Fruit fly (Drosophila melanogaster) whole organism, embryonic: Measurements from ENCODE around the gene CG31204.

Source experiments
- Bgb ChIP-seq: fragments of 200-800 bp; sonication (Bioruptor generic); IDR thresholded peaks from 2 replicates; pipeline ENCODE4 v1.3.6; 2022; ENCODE audit warnings: missing biosample characterization, missing genetic modification characterization; ENCODE audit not compliant: partially characterized antibody
- CG10147 ChIP-seq: fragments of 200-800 bp; sonication (Bioruptor generic); optimal IDR thresholded peaks from 2 replicates; lab custom pipeline; 2019; ENCODE audit warnings: missing biosample characterization, mild to moderate bottlenecking, missing genetic modification characterization, moderate library complexity
- CG11456 ChIP-seq: fragments of 200-800 bp; sonication (Bioruptor generic); IDR thresholded peaks from 3 replicates; pipeline ENCODE4 v1.3.6; 2022; ENCODE audit warnings: missing biosample characterization, missing genetic modification characterization
- CG12155 ChIP-seq: fragments of 200-800 bp; sonication (Bioruptor generic); optimal IDR thresholded peaks from 3 replicates; lab custom pipeline; 2016; ENCODE audit warnings: missing biosample characterization, missing genetic modification characterization
- CG12299 ChIP-seq: fragments of 200-800 bp; sonication (Bioruptor generic); optimal IDR thresholded peaks from 2 replicates; lab custom pipeline; 2018; ENCODE audit warnings: missing biosample characterization, mild to moderate bottlenecking, missing genetic modification characterization
- CG1233 ChIP-seq: fragments of 200-800 bp; sonication (Bioruptor generic); optimal IDR thresholded peaks from 4 replicates; lab custom pipeline; 2018; ENCODE audit warnings: missing biosample characterization, mild to moderate bottlenecking, missing genetic modification characterization
- CG12659 ChIP-seq: fragments of 200-800 bp; sonication (Bioruptor generic); optimal IDR thresholded peaks from 3 replicates; lab custom pipeline; 2017; ENCODE audit warnings: mild to moderate bottlenecking, missing biosample characterization, missing genetic modification reagents, missing genetic modification characterization
- CG12744 ChIP-seq: fragments of 200-800 bp; sonication (Bioruptor generic); optimal IDR thresholded peaks from 2 replicates; lab custom pipeline; 2016; ENCODE audit warnings: missing biosample characterization, missing genetic modification characterization
- CG15269 ChIP-seq: fragments of 200-800 bp; sonication (Bioruptor generic); optimal IDR thresholded peaks from 2 replicates; lab custom pipeline; 2018; ENCODE audit warnings: missing biosample characterization, mild to moderate bottlenecking, missing genetic modification characterization, moderate library complexity
- CG1832 ChIP-seq: fragments of 200-800 bp; sonication (Bioruptor generic); optimal IDR thresholded peaks from 2 replicates; lab custom pipeline; 2017; ENCODE audit warnings: missing biosample characterization, mild to moderate bottlenecking, missing genetic modification characterization, inconsistent platforms
- CG2202 ChIP-seq: fragments of 200-800 bp; sonication (Bioruptor generic); optimal IDR thresholded peaks from 2 replicates; lab custom pipeline; 2018; ENCODE audit warnings: missing biosample characterization, mild to moderate bottlenecking, missing genetic modification characterization
- CG34422 ChIP-seq: fragments of 200-800 bp; sonication (Bioruptor generic); IDR thresholded peaks from 3 replicates; pipeline ENCODE4 v1.3.6; 2022; ENCODE audit warnings: missing biosample characterization, missing genetic modification characterization
- CG4617 ChIP-seq: fragments of 200-800 bp; sonication (Bioruptor generic); optimal IDR thresholded peaks from 3 replicates; lab custom pipeline; 2016; ENCODE audit warnings: missing biosample characterization, missing genetic modification characterization, borderline replicate concordance
- CG6272 ChIP-seq: fragments of 200-800 bp; sonication (Bioruptor generic); IDR thresholded peaks from 2 replicates; pipeline ENCODE4 v1.3.6; 2022; ENCODE audit warnings: missing biosample characterization, missing genetic modification characterization
- CG7786 ChIP-seq: fragments of 200-800 bp; sonication (Bioruptor generic); optimal IDR thresholded peaks from 2 replicates; lab custom pipeline; 2016; ENCODE audit warnings: missing biosample characterization, missing genetic modification characterization
- CG7928 ChIP-seq: fragments of 200-800 bp; sonication (Bioruptor generic); optimal IDR thresholded peaks from 2 replicates; lab custom pipeline; 2017; ENCODE audit warnings: missing biosample characterization, mild to moderate bottlenecking, missing genetic modification characterization
- CG9437 ChIP-seq: fragments of 200-800 bp; sonication (Bioruptor generic); optimal IDR thresholded peaks from 2 replicates; lab custom pipeline; 2018; ENCODE audit warnings: missing biosample characterization, mild to moderate bottlenecking, missing genetic modification characterization
- Dek ChIP-seq: fragments of 200-800 bp; sonication (Bioruptor generic); optimal IDR thresholded peaks from 3 replicates; lab custom pipeline; 2019; ENCODE audit warnings: missing biosample characterization, mild to moderate bottlenecking, missing genetic modification characterization, moderate library complexity
- HHEX ChIP-seq: fragments of 200-800 bp; sonication (Bioruptor generic); optimal IDR thresholded peaks from 3 replicates; lab custom pipeline; 2017; ENCODE audit warnings: missing biosample characterization, mild to moderate bottlenecking, missing genetic modification characterization, missing genetic modification reagents
- HLHmδ ChIP-seq: fragments of 200-800 bp; sonication (Bioruptor generic); optimal IDR thresholded peaks from 2 replicates; lab custom pipeline; 2018; ENCODE audit warnings: missing biosample characterization, mild to moderate bottlenecking, missing genetic modification characterization, moderate library complexity
- HmgD ChIP-seq: fragments of 200-800 bp; sonication (Bioruptor generic); optimal IDR thresholded peaks from 3 replicates; lab custom pipeline; 2016; ENCODE audit warnings: missing biosample characterization, missing genetic modification characterization
- Hr51 ChIP-seq, 2 experiments: fragments of 200-800 bp; sonication (Bioruptor generic); optimal IDR thresholded peaks; 2 replicates in 1 of 2; 3 replicates in 1 of 2; lab custom pipeline; 2016 to 2018; ENCODE audit warnings: missing biosample characterization in 2 of 2, missing genetic modification characterization in 2 of 2, mild to moderate bottlenecking in 1 of 2, moderate library complexity in 1 of 2
- MBD-R2 ChIP-seq: fragments of 200-800 bp; sonication (Bioruptor generic); IDR thresholded peaks from 2 replicates; pipeline ENCODE4 v1.3.6; 2022; ENCODE audit warnings: missing biosample characterization, missing genetic modification characterization
- MTF-1 ChIP-seq: fragments of 200-800 bp; sonication (Bioruptor generic); optimal IDR thresholded peaks from 2 replicates; lab custom pipeline; 2018; ENCODE audit warnings: missing biosample characterization, mild to moderate bottlenecking, missing genetic modification characterization, borderline replicate concordance
- NFAT ChIP-seq: fragments of 200-800 bp; sonication (Bioruptor generic); IDR thresholded peaks from 2 replicates; pipeline ENCODE4 v1.3.6; 2022; ENCODE audit warnings: missing biosample characterization, missing genetic modification characterization
- PHDP ChIP-seq: fragments of 200-800 bp; sonication (Bioruptor generic); optimal IDR thresholded peaks from 3 replicates; lab custom pipeline; 2018; ENCODE audit warnings: missing biosample characterization, mild to moderate bottlenecking, missing genetic modification characterization, moderate library complexity
- Rfx ChIP-seq: fragments of 200-800 bp; sonication (Bioruptor generic); IDR thresholded peaks from 2 replicates; pipeline ENCODE4 v1.3.6; 2022; ENCODE audit warnings: missing biosample characterization, missing genetic modification characterization
- Scr ChIP-seq: fragments of 200-800 bp; sonication (Bioruptor generic); IDR thresholded peaks from 2 replicates; pipeline ENCODE4 v1.3.6; 2022; ENCODE audit warnings: missing biosample characterization, missing genetic modification characterization; ENCODE audit not compliant: partially characterized antibody
- Sox102F ChIP-seq: fragments of 200-800 bp; sonication (Bioruptor generic); optimal IDR thresholded peaks from 2 replicates; lab custom pipeline; 2018; ENCODE audit warnings: missing biosample characterization, mild to moderate bottlenecking, missing genetic modification characterization, moderate library complexity
- ap ChIP-seq: fragments of 200-800 bp; sonication (Bioruptor generic); IDR thresholded peaks from 2 replicates; pipeline ENCODE4 v1.3.6; 2022; ENCODE audit warnings: missing biosample characterization, missing genetic modification characterization
- bsh ChIP-seq, 2 experiments: fragments of 200-800 bp; sonication (Bioruptor generic); optimal IDR thresholded peaks; 2 replicates each; lab custom pipeline; 2017 to 2018; ENCODE audit warnings: mild to moderate bottlenecking in 2 of 2, missing biosample characterization in 2 of 2, missing genetic modification characterization in 2 of 2, moderate library complexity in 1 of 2
- cad ChIP-seq: fragments of >200 bp; optimal IDR thresholded peaks from 2 replicates; lab custom pipeline; 2017; ENCODE audit warnings: missing biosample characterization, missing genetic modification characterization
- caup ChIP-seq: fragments of 200-800 bp; sonication (Bioruptor generic); optimal IDR thresholded peaks from 3 replicates; lab custom pipeline; 2017; ENCODE audit warnings: missing biosample characterization, mild to moderate bottlenecking, missing genetic modification characterization, moderate library complexity; ENCODE audit not compliant: severe bottlenecking
- chm ChIP-seq: fragments of 200-800 bp; sonication (Bioruptor generic); IDR thresholded peaks from 2 replicates; pipeline ENCODE4 v1.3.6; 2022; ENCODE audit warnings: missing biosample characterization, missing genetic modification characterization
- dmrt99B ChIP-seq: fragments of 200-800 bp; sonication (Bioruptor generic); optimal IDR thresholded peaks from 2 replicates; lab custom pipeline; 2018; ENCODE audit warnings: missing biosample characterization, mild to moderate bottlenecking, missing genetic modification characterization, moderate library complexity
- dysf ChIP-seq: fragments of 200-800 bp; sonication (Bioruptor generic); IDR thresholded peaks from 3 replicates; pipeline ENCODE4 v1.3.6; 2022; ENCODE audit warnings: missing biosample characterization, missing genetic modification characterization
- ems ChIP-seq: fragments of 200-800 bp; sonication (Bioruptor generic); optimal IDR thresholded peaks from 3 replicates; lab custom pipeline; 2016; ENCODE audit warnings: missing biosample characterization, missing genetic modification characterization
- gcm2 ChIP-seq: fragments of 200-800 bp; sonication (Bioruptor generic); optimal IDR thresholded peaks from 2 replicates; lab custom pipeline; 2016; ENCODE audit warnings: missing biosample characterization, missing genetic modification characterization
- gro ChIP-seq: fragments of 200-800 bp; sonication (Bioruptor generic); optimal IDR thresholded peaks from 2 replicates; lab custom pipeline; 2016; ENCODE audit warnings: missing biosample characterization, missing genetic modification characterization
- gsb-n ChIP-seq: fragments of 200-800 bp; sonication (Bioruptor generic); optimal IDR thresholded peaks from 3 replicates; lab custom pipeline; 2018; ENCODE audit warnings: missing biosample characterization, mild to moderate bottlenecking, missing genetic modification characterization
- kay ChIP-seq: fragments of 200-800 bp; sonication (Bioruptor generic); optimal IDR thresholded peaks from 2 replicates; lab custom pipeline; 2016; ENCODE audit warnings: missing biosample characterization, missing genetic modification characterization
- ken ChIP-seq: fragments of 200-800 bp; sonication (Bioruptor generic); IDR thresholded peaks from 3 replicates; pipeline ENCODE4 v1.3.6; 2022; ENCODE audit warnings: missing biosample characterization, missing genetic modification characterization
- luna ChIP-seq: fragments of 200-800 bp; sonication (Bioruptor generic); optimal IDR thresholded peaks from 2 replicates; lab custom pipeline; 2016; ENCODE audit warnings: missing biosample characterization, missing genetic modification characterization
- nau ChIP-seq: fragments of 200-800 bp; sonication (Bioruptor generic); optimal IDR thresholded peaks from 3 replicates; lab custom pipeline; 2017; ENCODE audit warnings: missing biosample characterization, mild to moderate bottlenecking, missing genetic modification characterization, missing genetic modification reagents
- pb ChIP-seq: fragments of 200-800 bp; sonication (Bioruptor generic); optimal IDR thresholded peaks from 3 replicates; lab custom pipeline; 2016; ENCODE audit warnings: missing biosample characterization, missing genetic modification characterization
- pros ChIP-seq: fragments of 200-800 bp; sonication (Bioruptor generic); optimal IDR thresholded peaks from 3 replicates; lab custom pipeline; 2019; ENCODE audit warnings: missing biosample characterization, mild to moderate bottlenecking, missing genetic modification characterization, moderate library complexity
- rib ChIP-seq: fragments of 200-800 bp; sonication (Bioruptor generic); IDR thresholded peaks from 2 replicates; pipeline ENCODE4 v1.3.6; 2022; ENCODE audit warnings: missing biosample characterization, missing genetic modification characterization
- sna ChIP-seq: fragments of 200-800 bp; sonication (Bioruptor generic); IDR thresholded peaks from 2 replicates; pipeline ENCODE4 v1.3.6; 2022; ENCODE audit warnings: missing biosample characterization, missing genetic modification characterization; ENCODE audit not compliant: partially characterized antibody
- tll ChIP-seq, 2 experiments: fragments of 200-800 bp in 1 of 2; fragments of >200 bp in 1 of 2; sonication (Bioruptor generic) in 1 of 2; optimal IDR thresholded peaks; 2 replicates each; lab custom pipeline; 2017 to 2019; ENCODE audit warnings: missing biosample characterization in 2 of 2, missing genetic modification characterization in 2 of 2, mild to moderate bottlenecking in 1 of 2, moderate library complexity in 1 of 2
- unc-4 ChIP-seq: fragments of 200-800 bp; sonication (Bioruptor generic); IDR thresholded peaks from 2 replicates; pipeline ENCODE4 v1.3.6; 2022; ENCODE audit warnings: missing biosample characterization, missing genetic modification characterization; ENCODE audit not compliant: partially characterized antibody
- unpg ChIP-seq: fragments of 200-800 bp; sonication (Bioruptor generic); optimal IDR thresholded peaks from 3 replicates; lab custom pipeline; 2018; ENCODE audit warnings: missing biosample characterization, mild to moderate bottlenecking, missing genetic modification characterization, moderate library complexity
- yki ChIP-seq: fragments of >200 bp; optimal IDR thresholded peaks from 3 replicates; lab custom pipeline; 2018

Gene CG31204

dm6 chr3R:31369054-31369453 is 24.3 kb downstream of the CG31204 start (continued):
- TF ChIP-seq sna (GFP tag; lab: Robert Waterston, UW) = no peak
- no peak for TF ChIP-seq CG1832 (GFP tag; lab: Kevin White, UChicago)
- TF ChIP-seq CG7786 (GFP tag; lab: Kevin White, UChicago) = no peak
- no peak for TF ChIP-seq kay (GFP tag; lab: Kevin White, UChicago)
- TF ChIP-seq CG6272 (GFP tag; lab: Robert Waterston, UW) = no peak
- TF ChIP-seq CG12744 (GFP tag; lab: Kevin White, UChicago) = no peak
- no peak for TF ChIP-seq CG15269
- no peak for TF ChIP-seq ap (GFP tag; lab: Robert Waterston, UW)
- TF ChIP-seq pros (GFP tag; lab: Kevin White, UChicago) = no peak
- peak; percentile 20 for TF ChIP-seq dmrt99B
- TF ChIP-seq HHEX (GFP tag; lab: Kevin White, UChicago) = peak; percentile 6
- no peak for TF ChIP-seq CG12659 (GFP tag; lab: Kevin White, UChicago)
- no peak for TF ChIP-seq cad (GFP tag; lab: Kevin White, UChicago)
- TF ChIP-seq dysf (GFP tag; lab: Robert Waterston, UW) = peak; percentile 33; the same call in 1 of the 3 replicates
- TF ChIP-seq unc-4 (GFP tag; lab: Robert Waterston, UW) = no peak
- no peak for TF ChIP-seq tll (GFP tag; optimal IDR thresholded peaks at IDR 0.05; lab: Kevin White, UChicago)
- TF ChIP-seq NFAT (GFP tag; lab: Robert Waterston, UW) = no peak
- TF ChIP-seq MBD-R2 (GFP tag; lab: Robert Waterston, UW) = no peak
- no peak for TF ChIP-seq bsh (GFP tag; optimal IDR thresholded peaks at IDR 0.05; lab: Kevin White, UChicago)
- no peak for TF ChIP-seq CG1233
- TF ChIP-seq CG10147 (GFP tag; lab: Kevin White, UChicago) = peak; percentile 21
- TF ChIP-seq luna (GFP tag; lab: Kevin White, UChicago) = no peak
- no peak for TF ChIP-seq Bgb (GFP tag; lab: Robert Waterston, UW)
- no peak for TF ChIP-seq CG12155 (GFP tag; lab: Kevin White, UChicago)
- TF ChIP-seq gro (GFP tag; lab: Kevin White, UChicago) = peak; percentile 15
- TF ChIP-seq rib (GFP tag; lab: Robert Waterston, UW) = no peak
- TF ChIP-seq ems (GFP tag; lab: Kevin White, UChicago) = peak; percentile 3
- TF ChIP-seq chm (GFP tag; lab: Robert Waterston, UW) = no peak
- TF ChIP-seq gsb-n = no peak
- no peak for TF ChIP-seq HLHmδ
- no peak for TF ChIP-seq CG7928 (GFP tag; lab: Kevin White, UChicago)
- TF ChIP-seq CG9437 = no peak
- no peak for TF ChIP-seq yki (lab: Kevin White, UChicago)
- TF ChIP-seq Sox102F = no peak
- TF ChIP-seq CG11456 (GFP tag; lab: Robert Waterston, UW) = no peak
- TF ChIP-seq Scr (GFP tag; lab: Robert Waterston, UW) = no peak
- TF ChIP-seq pb (GFP tag; lab: Kevin White, UChicago) = no peak

- TF ChIP-seq caup = no peak
- TF ChIP-seq MTF-1 (GFP tag; lab: Kevin White, UChicago) = no peak
- TF ChIP-seq PHDP (tag; lab: Kevin White, UChicago) = no peak
- TF ChIP-seq Hr51 (GFP tag; optimal IDR thresholded peaks at IDR 0.05; lab: Kevin White, UChicago) = peak in 1 of 2 experiments; percentile 61
- TF ChIP-seq gcm2 (GFP tag; lab: Kevin White, UChicago) = no peak
- TF ChIP-seq ken (GFP tag; lab: Robert Waterston, UW) = no peak
- TF ChIP-seq CG2202 (tag; lab: Kevin White, UChicago) = no peak
- no peak for TF ChIP-seq gsb-n
- TF ChIP-seq CG12299 (tag; lab: Kevin White, UChicago) = no peak
- peak; percentile 47 for TF ChIP-seq Rfx (GFP tag; lab: Robert Waterston, UW)
- peak; percentile 26 for TF ChIP-seq unpg (GFP tag; lab: Kevin White, UChicago)
- peak; percentile 15 for TF ChIP-seq Dek (tag; lab: Kevin White, UChicago)
- TF ChIP-seq HmgD = no peak
- TF ChIP-seq CG34422 = no peak
- TF ChIP-seq nau (GFP tag; lab: Kevin White, UChicago) = no peak
- no peak for TF ChIP-seq CG4617 (GFP tag; lab: Kevin White, UChicago)
Measured at dm6 chr3R:31363615-31364014, 29.7 kb downstream of the CG31204 start.
